Fruit fly (Drosophila melanogaster) whole organism, wandering third instar larva: ENCODE results near the gene CG15249.

Experiments
- Mio ChIP-seq: sonication (Bioruptor generic); optimal IDR thresholded peaks from 2 replicates; lab custom pipeline; 2016; ENCODE audit warnings: missing biosample characterization, missing genetic modification characterization
- lola ChIP-seq: fragments of >200 bp; optimal IDR thresholded peaks from 2 replicates; lab custom pipeline; 2017; ENCODE audit warnings: missing biosample characterization, missing genetic modification characterization

DNA sequence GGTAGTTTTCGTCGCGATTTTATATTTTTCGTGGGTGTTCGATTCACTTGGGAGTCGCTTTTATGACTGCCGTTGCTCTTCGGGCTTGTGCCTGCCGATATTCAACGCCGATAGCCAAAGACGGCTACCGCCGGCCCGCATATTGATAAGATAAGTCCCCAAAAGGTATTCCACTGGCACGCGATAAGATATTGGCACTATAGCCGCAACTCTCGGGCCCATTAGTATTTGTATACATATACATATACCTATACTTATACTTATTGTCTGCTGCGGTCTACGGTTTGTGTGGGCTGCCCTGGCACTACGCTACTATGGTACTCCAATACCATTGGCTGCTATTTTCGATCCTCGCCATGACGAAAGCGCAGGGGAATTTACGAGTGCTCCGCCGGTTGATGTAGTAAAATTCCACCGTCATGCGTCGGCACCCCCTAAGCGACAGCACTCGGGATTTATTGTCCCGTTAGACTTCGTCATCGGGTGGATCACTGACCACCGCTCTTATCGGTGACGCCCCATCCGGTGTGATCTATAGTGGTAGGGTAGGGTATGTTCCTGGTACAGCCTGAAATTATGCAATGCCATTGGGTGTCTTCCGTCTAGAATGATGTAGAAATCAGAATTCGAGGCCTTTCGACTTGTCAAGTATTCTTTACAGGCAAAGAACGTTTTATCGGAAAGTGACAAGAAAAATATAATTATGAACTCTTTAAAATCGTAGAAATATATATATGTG lies 30.7 kb downstream of the CG15249 start, which contains the start of gene CG45060:
- TF ChIP-seq lola (GFP tag; lab: Kevin White, UChicago) (no peak), Mio (no peak)
